Worm (Caenorhabditis elegans) whole organism, early embryonic: ENCODE data around the gene mab-10.

Experiments used
- B0310.2 ChIP-seq: sonication (generic microtip); optimal IDR thresholded peaks from 2 replicates; lab custom pipeline; 2016; ENCODE audit warnings: mild to moderate bottlenecking, missing genetic modification characterization, missing compliant biosample characterization
- aly-1 ChIP-seq: sonication (generic microtip); optimal IDR thresholded peaks from 2 replicates; lab custom pipeline; 2016; ENCODE audit warnings: missing genetic modification characterization, missing compliant biosample characterization
- ama-1 ChIP-seq: fragments of 150-350 bp; optimal IDR thresholded peaks from 2 replicates; lab custom pipeline; 2014
- ceh-36 ChIP-seq: sonication (generic microtip); optimal IDR thresholded peaks from 2 replicates; lab custom pipeline; 2016; ENCODE audit warnings: missing genetic modification characterization, inconsistent platforms, missing compliant biosample characterization
- ets-7 ChIP-seq: sonication (generic microtip); optimal IDR thresholded peaks from 2 replicates; lab custom pipeline; 2016; ENCODE audit warnings: missing genotype, missing genetic modification characterization, missing compliant biosample characterization
- flt-1 ChIP-seq: fragments of 200-800 bp; sonication (Bioruptor generic); IDR thresholded peaks from 2 replicates; pipeline ENCODE4 v1.3.6; 2022; ENCODE audit warnings: missing genetic modification characterization, missing compliant biosample characterization
- hmbx-1 ChIP-seq: sonication (generic microtip); optimal IDR thresholded peaks from 2 replicates; lab custom pipeline; 2016; ENCODE audit warnings: mild to moderate bottlenecking, missing genetic modification characterization, missing compliant biosample characterization
- hmg-4 ChIP-seq: fragments of 200-800 bp; sonication (Bioruptor generic); optimal IDR thresholded peaks from 2 replicates; lab custom pipeline; 2018; ENCODE audit warnings: mild to moderate bottlenecking, missing genetic modification characterization, missing compliant biosample characterization
- pes-1 ChIP-seq: fragments of 200-800 bp; sonication (Bioruptor generic); IDR thresholded peaks from 2 replicates; pipeline ENCODE4 v1.3.6; 2022; ENCODE audit warnings: missing genetic modification reagents, missing genetic modification characterization, missing compliant biosample characterization
- scrt-1 ChIP-seq: fragments of 200-800 bp; sonication (Bioruptor generic); IDR thresholded peaks from 2 replicates; pipeline ENCODE4 v1.3.6; 2022; ENCODE audit warnings: missing genetic modification characterization, missing compliant biosample characterization
- tbx-11 ChIP-seq: fragments of 200-800 bp; sonication (Bioruptor generic); IDR thresholded peaks from 2 replicates; pipeline ENCODE4 v1.3.6; 2022; ENCODE audit warnings: missing genetic modification characterization, missing compliant biosample characterization

- TF ChIP-seq tbx-11 (GFP tag; lab: Robert Waterston, UW): no peak
- no peak for TF ChIP-seq pes-1 (GFP tag; lab: Robert Waterston, UW)
- no peak for TF ChIP-seq hmg-4 (GFP tag; lab: Kevin White, UChicago)
- no peak for TF ChIP-seq flt-1 (GFP tag; lab: Robert Waterston, UW)
- no peak for TF ChIP-seq ama-1 (lab: Kevin White, UChicago)
- TF ChIP-seq aly-1 (tag; lab: Kevin White, UChicago): no peak
- TF ChIP-seq hmbx-1 (tag; lab: Kevin White, UChicago): no peak
- TF ChIP-seq ets-7 (tag; lab: Kevin White, UChicago): no peak
- no peak for TF ChIP-seq B0310.2
- no peak for TF ChIP-seq ceh-36
- no peak for TF ChIP-seq scrt-1 (GFP tag; lab: Robert Waterston, UW)
These were observed 12.5 kb upstream of the mab-10 start for ce11 chrII:10515422-10515821.
